Fruit fly (Drosophila melanogaster) whole organism, wandering third instar larva: Measurements from ENCODE around the gene ND-20L.

Source experiments
- Abd-B ChIP-seq: fragments of >200 bp; optimal IDR thresholded peaks from 2 replicates; lab custom pipeline; 2017; ENCODE audit warnings: missing biosample characterization, missing genetic modification characterization
- CG9705 ChIP-seq: fragments of 200-800 bp; sonication (Bioruptor generic); optimal IDR thresholded peaks from 2 replicates; lab custom pipeline; 2018; ENCODE audit warnings: missing biosample characterization, mild to moderate bottlenecking, missing genetic modification characterization
- CrebA ChIP-seq: fragments of 200-800 bp; sonication (Bioruptor generic); optimal IDR thresholded peaks from 2 replicates; lab custom pipeline; 2016; ENCODE audit warnings: missing biosample characterization, mild to moderate bottlenecking, missing genetic modification characterization, borderline replicate concordance
- Dfd ChIP-seq: fragments of >200 bp; optimal IDR thresholded peaks from 2 replicates; lab custom pipeline; 2017; ENCODE audit warnings: missing biosample characterization, missing genetic modification characterization
- Dif ChIP-seq: fragments of 200-275, 200-300 bp; sonication (Bioruptor generic); optimal IDR thresholded peaks from 2 replicates; lab custom pipeline; 2018; ENCODE audit warnings: missing biosample characterization, missing genetic modification characterization; ENCODE audit not compliant: partially characterized antibody
- GATAd ChIP-seq: sonication (Bioruptor generic); optimal IDR thresholded peaks from 2 replicates; lab custom pipeline; 2016; ENCODE audit warnings: missing biosample characterization, missing genetic modification characterization
- HLH106 ChIP-seq: fragments of 200-800 bp; optimal IDR thresholded peaks from 3 replicates; lab custom pipeline; 2019; ENCODE audit warnings: missing biosample characterization, mild to moderate bottlenecking, missing genetic modification characterization, moderate library complexity
- Hnf4 ChIP-seq: fragments of 200-800 bp; sonication (Bioruptor generic); optimal IDR thresholded peaks from 2 replicates; lab custom pipeline; 2016; ENCODE audit warnings: missing biosample characterization, mild to moderate bottlenecking, missing genetic modification characterization
- Hr78 ChIP-seq: fragments of >200 bp; optimal IDR thresholded peaks from 2 replicates; lab custom pipeline; 2017; ENCODE audit warnings: missing biosample characterization, missing genetic modification characterization
- Hr83 ChIP-seq: fragments of 200-300 bp; sonication (Bioruptor generic); optimal IDR thresholded peaks from 2 replicates; lab custom pipeline; 2016; ENCODE audit warnings: missing biosample characterization, mild to moderate bottlenecking, missing genetic modification characterization, moderate library complexity; ENCODE audit not compliant: poor library complexity, severe bottlenecking
- Myc ChIP-seq: fragments of >200 bp; optimal IDR thresholded peaks from 2 replicates; lab custom pipeline; 2017
- N ChIP-seq: fragments of >200 bp; optimal IDR thresholded peaks from 2 replicates; lab custom pipeline; 2018; ENCODE audit warnings: missing biosample characterization, missing external identifiers, missing genetic modification characterization
- OdsH ChIP-seq: fragments of 200-800 bp; sonication (Bioruptor generic); optimal IDR thresholded peaks from 2 replicates; lab custom pipeline; 2016; ENCODE audit warnings: missing biosample characterization, mild to moderate bottlenecking, missing genetic modification characterization
- Rel ChIP-seq, 2 experiments: fragments of 200-800 bp; sonication (Bioruptor generic) in 1 of 2; optimal IDR thresholded peaks; 2 replicates in 1 of 2; 3 replicates in 1 of 2; lab custom pipeline; 2016 to 2019; ENCODE audit warnings: mild to moderate bottlenecking in 2 of 2, missing biosample characterization in 2 of 2, missing genetic modification characterization in 2 of 2, moderate library complexity in 1 of 2
- Sp1 ChIP-seq: fragments of 200-800 bp; sonication (Bioruptor generic); optimal IDR thresholded peaks from 3 replicates; lab custom pipeline; 2019; ENCODE audit warnings: missing biosample characterization, mild to moderate bottlenecking, missing genetic modification characterization, moderate library complexity
- Vsx2 ChIP-seq: fragments of 200-300, 225-300 bp; sonication (Bioruptor generic); optimal IDR thresholded peaks from 2 replicates; lab custom pipeline; 2018; ENCODE audit warnings: missing biosample characterization, missing genetic modification characterization; ENCODE audit not compliant: partially characterized antibody
- br ChIP-seq: fragments of 200-800 bp; sonication (Bioruptor generic); optimal IDR thresholded peaks from 2 replicates; lab custom pipeline; 2016; ENCODE audit warnings: missing biosample characterization, missing genetic modification characterization
- ey ChIP-seq: fragments of 200-800 bp; sonication (Bioruptor generic); optimal IDR thresholded peaks from 2 replicates; lab custom pipeline; 2016; ENCODE audit warnings: missing biosample characterization, missing genetic modification characterization
- foxo ChIP-seq, 2 experiments: fragments of 200-800 bp; sonication (Bioruptor generic); optimal IDR thresholded peaks; 2 replicates in 1 of 2; 3 replicates in 1 of 2; lab custom pipeline; 2016 to 2017; ENCODE audit warnings: missing biosample characterization in 2 of 2, missing genetic modification characterization in 2 of 2
- fru ChIP-seq: fragments of 200-800 bp; sonication (Bioruptor generic); optimal IDR thresholded peaks from 3 replicates; lab custom pipeline; 2016; ENCODE audit warnings: missing biosample characterization, mild to moderate bottlenecking, missing genetic modification characterization
- h ChIP-seq: fragments of 200-800 bp; sonication (Bioruptor generic); optimal IDR thresholded peaks from 3 replicates; lab custom pipeline; 2016; ENCODE audit warnings: missing biosample characterization, mild to moderate bottlenecking, missing genetic modification characterization
- pan ChIP-seq: fragments of >200 bp; optimal IDR thresholded peaks from 2 replicates; lab custom pipeline; 2017
- psq ChIP-seq: fragments of 200-800 bp; sonication (Bioruptor generic); optimal IDR thresholded peaks from 3 replicates; lab custom pipeline; 2017; ENCODE audit warnings: missing biosample characterization, mild to moderate bottlenecking, missing genetic modification characterization, moderate library complexity
- rgr ChIP-seq: fragments of 200-800 bp; sonication (Bioruptor generic); optimal IDR thresholded peaks from 3 replicates; lab custom pipeline; 2016; ENCODE audit warnings: missing biosample characterization, mild to moderate bottlenecking, missing genetic modification characterization
- sv ChIP-seq: fragments of 200-800 bp; sonication (Bioruptor generic); optimal IDR thresholded peaks from 3 replicates; lab custom pipeline; 2016; ENCODE audit warnings: missing biosample characterization, missing genetic modification characterization
- tai ChIP-seq: sonication (Bioruptor generic); optimal IDR thresholded peaks from 2 replicates; lab custom pipeline; 2016; ENCODE audit warnings: missing biosample characterization, missing genetic modification characterization
- woc ChIP-seq: sonication (Bioruptor generic); optimal IDR thresholded peaks from 2 replicates; lab custom pipeline; 2016; ENCODE audit warnings: missing biosample characterization, mild to moderate bottlenecking, missing genetic modification characterization

ND-20L gene

dm6 chr3R:29479922-29480321, 35.6 kb upstream of the ND-20L start:
- no peak for TF ChIP-seq br
- TF ChIP-seq Hr83 (GFP tag; lab: Kevin White, UChicago): peak; percentile 30
- TF ChIP-seq tai (GFP tag; lab: Kevin White, UChicago): no peak
- no peak for TF ChIP-seq Vsx2 (GFP tag; lab: Kevin White, UChicago)
- peak; percentile 4 for TF ChIP-seq h
- TF ChIP-seq N (GFP tag; lab: Kevin White, UChicago): no peak
- no peak for TF ChIP-seq pan
- no peak for TF ChIP-seq psq
- no peak for TF ChIP-seq Hr78 (GFP tag; lab: Kevin White, UChicago)
- TF ChIP-seq fru (GFP tag; lab: Kevin White, UChicago): no peak

DNA sequence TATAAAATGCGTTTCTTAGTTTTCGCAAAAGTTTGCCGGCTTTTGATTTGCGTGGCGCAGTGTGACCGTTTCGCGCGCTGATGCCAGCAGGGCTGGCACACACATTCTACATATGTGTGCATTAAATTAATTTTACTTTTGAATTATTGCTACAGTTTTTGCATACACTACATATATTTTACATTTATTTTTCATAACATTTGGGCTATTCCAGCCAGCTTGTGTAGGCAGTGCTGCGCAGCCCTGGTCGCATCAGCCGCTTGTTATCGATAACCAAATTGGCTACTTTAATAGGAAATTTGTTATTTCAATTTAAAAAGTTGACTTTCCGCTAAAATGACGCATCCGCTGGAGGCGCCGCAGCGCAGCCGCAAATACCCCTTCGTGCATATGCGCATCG, 26.3 kb upstream of the ND-20L start, which contains the start of the genes CG2321 and CG2006:
CG2321 (minus strand) TSS at position 57 of the 400 bp plus-strand sequence.
CG2006 (plus strand) TSS at position 260 of the 400 bp plus-strand sequence.
- TF ChIP-seq CG9705 (GFP tag; lab: Kevin White, UChicago): peak; percentile 37
- no peak for TF ChIP-seq Dfd
- TF ChIP-seq HLH106 (tag; lab: Kevin White, UChicago): peak; percentile 70
- TF ChIP-seq foxo (GFP tag; optimal IDR thresholded peaks at IDR 0.05; lab: Kevin White, UChicago): peak in 1 of 2 experiments; percentile 63
- no peak for TF ChIP-seq Dif (GFP tag; lab: Kevin White, UChicago)
- no peak for TF ChIP-seq Hr83 (GFP tag; lab: Kevin White, UChicago)
- peak; percentile 22 for TF ChIP-seq OdsH (GFP tag; lab: Kevin White, UChicago)
- peak; percentile 32 for TF ChIP-seq ey (GFP tag; lab: Kevin White, UChicago)
- no peak for TF ChIP-seq CrebA (GFP tag; lab: Kevin White, UChicago)
- TF ChIP-seq Sp1: peak; percentile 43
- TF ChIP-seq fru (GFP tag; lab: Kevin White, UChicago): peak; percentile 46
- no peak for TF ChIP-seq Hr78 (GFP tag; lab: Kevin White, UChicago)
- TF ChIP-seq sv: peak; percentile 41
- TF ChIP-seq woc (GFP tag; lab: Kevin White, UChicago): no peak
- TF ChIP-seq Abd-B (GFP tag; lab: Kevin White, UChicago): no peak
- no peak for TF ChIP-seq rgr

dm6 chr3R:29490912-29491311, 24.6 kb upstream of the ND-20L start, which contains the start of gene Spase12:
Gene Spase12, minus strand, starts transcription at chr3R:29491150.
- TF ChIP-seq Myc (peak; percentile 77), GATAd (GFP tag; lab: Kevin White, UChicago) (no peak)

- TF ChIP-seq Hr83 (GFP tag; lab: Kevin White, UChicago) (peak; percentile 37), Vsx2 (GFP tag; lab: Kevin White, UChicago) (peak; percentile 90), CrebA (GFP tag; lab: Kevin White, UChicago) (no peak), N (GFP tag; lab: Kevin White, UChicago) (peak; percentile 75), Hnf4 (GFP tag; lab: Kevin White, UChicago) (no peak), Dif (GFP tag; lab: Kevin White, UChicago) (peak; percentile 88), HLH106 (tag; lab: Kevin White, UChicago) (no peak), Rel (GFP tag; optimal IDR thresholded peaks at IDR 0.05; lab: Kevin White, UChicago) (no peak), Rel (tag; optimal IDR thresholded peaks at IDR 0.05; lab: Kevin White, UChicago) (peak; percentile 31), Myc (no peak), Abd-B (GFP tag; lab: Kevin White, UChicago) (no peak)
These were observed 22.1 kb upstream of the ND-20L start, which contains the start of the genes CG2310 and Diedel for dm6 chr3R:29493242-29493944. Gene CG2310, minus strand, starts transcription at chr3R:29493518. Gene Diedel, plus strand, starts transcription at chr3R:29493852.

DNA sequence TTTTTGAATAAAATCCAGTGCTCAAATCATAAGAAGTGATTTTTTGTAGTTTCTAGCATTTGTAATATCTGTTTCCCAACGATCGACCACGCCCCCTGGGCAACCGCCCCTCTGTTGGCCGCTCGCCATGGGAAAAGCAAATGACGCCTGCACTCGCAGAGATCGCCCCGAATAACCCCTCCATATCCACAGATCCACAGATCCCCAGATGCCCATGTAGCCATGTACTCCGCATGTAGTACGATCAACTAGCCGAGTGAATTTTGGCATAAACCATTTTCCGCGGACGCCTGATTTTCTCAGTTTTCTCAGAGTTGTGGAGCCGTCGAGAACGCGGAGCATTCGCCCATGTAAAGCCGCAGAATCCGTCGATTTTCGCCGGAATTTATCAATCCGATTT, 21.0 kb upstream of the ND-20L start, which contains the start of gene FipoQ:
FipoQ (plus strand) TSS at position 301 of the 400 bp plus-strand sequence.
- TF ChIP-seq CrebA (GFP tag; lab: Kevin White, UChicago): no peak
- no peak for TF ChIP-seq Dif (GFP tag; lab: Kevin White, UChicago)
- no peak for TF ChIP-seq Myc
